Worm (Caenorhabditis elegans) whole organism, mixed stage, embryonic: ENCODE data around the gene T21E8.5.

Experiments
- M03D4.4 ChIP-seq: sonication (generic microtip); optimal IDR thresholded peaks from 2 replicates; lab custom pipeline; 2017; ENCODE audit warnings: mild to moderate bottlenecking, missing genetic modification characterization, missing compliant biosample characterization
- ceh-83 ChIP-seq: fragments of 200-800 bp; sonication (Bioruptor generic); optimal IDR thresholded peaks from 2 replicates; lab custom pipeline; 2018; ENCODE audit warnings: mild to moderate bottlenecking, missing genetic modification characterization, missing compliant biosample characterization
- ces-1 ChIP-seq: fragments of 150-350 bp; optimal IDR thresholded peaks from 2 replicates; lab custom pipeline; 2014; ENCODE audit warnings: missing biosample characterization, missing genetic modification reagents, missing genetic modification characterization
- elt-1 ChIP-seq: sonication (generic microtip); optimal IDR thresholded peaks from 2 replicates; lab custom pipeline; 2017; ENCODE audit warnings: missing genetic modification characterization, mild to moderate bottlenecking, missing compliant biosample characterization, antibody characterized with exemption, moderate library complexity, borderline replicate concordance; ENCODE audit not compliant: insufficient read depth
- elt-3 ChIP-seq: fragments of 150-350 bp; optimal IDR thresholded peaks from 2 replicates; lab custom pipeline; 2014; ENCODE audit warnings: missing biosample characterization, missing genetic modification characterization
- nhr-237 ChIP-seq: fragments of 150-350 bp; optimal IDR thresholded peaks from 2 replicates; lab custom pipeline; 2014; ENCODE audit warnings: missing biosample characterization, missing genetic modification characterization
- nhr-28 ChIP-seq: fragments of 150-350 bp; optimal IDR thresholded peaks from 2 replicates; lab custom pipeline; 2014; ENCODE audit warnings: missing biosample characterization, missing genetic modification characterization
- pha-4 ChIP-seq: fragments of 150-350 bp; optimal IDR thresholded peaks from 2 replicates; lab custom pipeline; 2018; ENCODE audit warnings: missing biosample characterization, missing genetic modification reagents, missing genetic modification characterization
- snpc-4 ChIP-seq: fragments of 150-350 bp; optimal IDR thresholded peaks from 2 replicates; lab custom pipeline; 2014; ENCODE audit warnings: missing biosample characterization, missing genetic modification characterization
- sptf-1 ChIP-seq: sonication (generic microtip); optimal IDR thresholded peaks from 2 replicates; lab custom pipeline; 2017; ENCODE audit warnings: mild to moderate bottlenecking, missing genetic modification characterization, moderate library complexity, missing compliant biosample characterization
- unc-62 ChIP-seq: fragments of 150-350 bp; optimal IDR thresholded peaks from 2 replicates; lab custom pipeline; 2014; ENCODE audit warnings: missing biosample characterization, missing genetic modification reagents, missing genetic modification characterization

- no peak for TF ChIP-seq snpc-4 (tag; lab: Kevin White, UChicago)
- TF ChIP-seq M03D4.4: no peak
- TF ChIP-seq pha-4 (tag; lab: Kevin White, UChicago): no peak
- TF ChIP-seq sptf-1 (tag; lab: Kevin White, UChicago): no peak
- no peak for TF ChIP-seq ceh-83
- no peak for TF ChIP-seq ces-1 (GFP tag; lab: Kevin White, UChicago)
- TF ChIP-seq nhr-237 (tag; lab: Kevin White, UChicago): no peak
- no peak for TF ChIP-seq elt-3 (tag; lab: Kevin White, UChicago)
- no peak for TF ChIP-seq nhr-28 (tag; lab: Kevin White, UChicago)
- no peak for TF ChIP-seq unc-62 (GFP tag; lab: Kevin White, UChicago)
- TF ChIP-seq elt-1 (tag; lab: Kevin White, UChicago): no peak
Measured at ce11 chrX:10861673-10862072, 24.3 kb upstream of the T21E8.5 start.
